Fruit fly (Drosophila melanogaster) whole organism, prepupa: ENCODE measurements around the gene AOX1.

Experiments used
- CG6808 ChIP-seq: fragments of 200-800 bp; sonication (Bioruptor generic); optimal IDR thresholded peaks from 3 replicates; lab custom pipeline; 2017; ENCODE audit warnings: missing biosample characterization, missing genetic modification characterization, mild to moderate bottlenecking, moderate library complexity, missing genetic modification reagents
- Gug ChIP-seq: fragments of 200-800 bp; sonication (Bioruptor generic); IDR thresholded peaks from 2 replicates; pipeline ENCODE4 v1.3.6; 2022; ENCODE audit warnings: missing biosample characterization, missing genetic modification characterization
- Sox14 ChIP-seq: fragments of 200-800 bp; sonication (Bioruptor generic); optimal IDR thresholded peaks from 3 replicates; lab custom pipeline; 2016; ENCODE audit warnings: missing biosample characterization, missing genetic modification characterization
- dsx ChIP-seq: fragments of 200-800 bp; optimal IDR thresholded peaks from 3 replicates; lab custom pipeline; 2019; ENCODE audit warnings: missing biosample characterization, mild to moderate bottlenecking, missing genetic modification characterization, moderate library complexity; ENCODE audit not compliant: poor library complexity, severe bottlenecking
- lz ChIP-seq: fragments of 200-800 bp; sonication (Bioruptor generic); optimal IDR thresholded peaks from 3 replicates; lab custom pipeline; 2016; ENCODE audit warnings: missing biosample characterization, missing genetic modification characterization

DNA sequence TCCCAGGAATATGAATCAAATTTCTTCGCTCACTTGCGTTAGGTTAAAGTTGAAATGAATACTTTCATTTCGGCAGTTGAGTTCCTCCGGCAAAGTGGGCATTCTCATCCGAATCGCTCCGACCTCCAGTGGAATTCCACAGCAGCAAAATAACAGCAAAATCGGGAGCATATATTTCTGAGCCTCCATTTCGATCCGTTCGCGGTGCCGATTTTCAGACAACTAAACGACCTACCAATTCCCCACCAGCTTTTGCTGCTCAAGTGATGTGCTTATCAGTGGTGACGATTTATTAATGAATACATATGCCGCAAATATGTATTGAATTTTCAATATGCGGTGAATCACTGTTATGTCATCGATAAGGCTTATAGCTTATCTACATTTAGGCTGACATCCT, 28.5 kb downstream of the AOX1 start, which contains the start of gene CG44014:
- no peak for TF ChIP-seq dsx (GFP tag; lab: Kevin White, UChicago)
- no peak for TF ChIP-seq lz
- no peak for TF ChIP-seq Sox14
- TF ChIP-seq Gug (GFP tag; lab: Robert Waterston, UW): no peak
- no peak for TF ChIP-seq CG6808 (GFP tag; lab: Kevin White, UChicago)
